Fruit fly (Drosophila melanogaster): ENCODE data around the gene mRpL38.

mRpL38 gene

DNA sequence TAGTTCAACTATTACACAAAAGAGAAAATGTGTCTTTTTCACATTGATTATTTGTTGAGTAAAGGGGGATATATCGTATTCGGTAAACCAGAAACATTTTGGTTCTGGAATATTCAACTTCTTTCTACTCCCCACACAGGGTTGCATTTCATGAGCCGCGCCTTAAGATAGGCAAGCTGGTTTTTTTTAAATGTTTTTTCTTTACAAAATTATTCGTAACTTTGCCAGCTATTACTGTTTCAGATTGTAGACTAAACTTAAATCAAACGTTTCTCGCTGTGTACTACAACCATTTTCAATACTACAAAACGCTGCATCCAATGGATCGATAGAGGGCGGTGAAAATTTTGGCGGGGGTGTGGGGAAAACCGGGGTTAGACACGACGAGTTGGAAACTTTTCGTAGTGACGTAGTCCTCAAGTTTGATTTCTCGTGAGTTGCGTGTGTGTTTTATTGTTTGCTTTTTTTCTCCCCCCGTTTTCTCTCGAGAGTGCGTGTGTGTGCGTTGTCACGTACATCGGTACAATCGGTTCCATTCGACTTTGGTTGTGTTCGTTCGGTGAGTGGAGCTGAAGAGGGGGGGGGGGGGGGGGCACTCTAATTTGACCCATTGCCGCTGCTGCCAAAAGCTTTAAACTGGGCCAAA is 12.5 kb upstream of the mRpL38 start (continued):
- TF ChIP-seq CG7556 (GFP tag; optimal IDR thresholded peaks at IDR 0.05) (peak; percentile 28), B-H1 (GFP tag; IDR thresholded peaks at IDR 0.05) (0 out of 3 replicates have a peak, but pooled peaks have one; percentile 33), jing (GFP tag; optimal IDR thresholded peaks at IDR 0.05) (no peak), tio (GFP tag; optimal IDR thresholded peaks at IDR 0.05) (peak; percentile 32), D19A (tag; optimal IDR thresholded peaks at IDR 0.05) (peak; percentile 25), CG12769 (tag; optimal IDR thresholded peaks at IDR 0.05) (peak; percentile 26), CoRest (tag; optimal IDR thresholded peaks at IDR 0.05) (peak; percentile 50), CG13424 (tag; optimal IDR thresholded peaks at IDR 0.05) (peak; percentile 51), slou (GFP tag; optimal IDR thresholded peaks at IDR 0.05) (no peak), Usf (GFP tag; optimal IDR thresholded peaks at IDR 0.05) (no peak), CG32532 (GFP tag; IDR thresholded peaks at IDR 0.05) (no peak), CG6175 (GFP tag; IDR thresholded peaks at IDR 0.05) (peak; percentile 32; the same call in 1 of the 3 replicates), CHES-1-like (GFP tag; optimal IDR thresholded peaks at IDR 0.05) (peak; percentile 10), Ets97D (GFP tag; optimal IDR thresholded peaks at IDR 0.05) (no peak), fd96Cb (tag; optimal IDR thresholded peaks at IDR 0.05) (peak; percentile 33), CG2116 (GFP tag; optimal IDR thresholded peaks at IDR 0.05) (peak; percentile 95), CG1529 (GFP tag; optimal IDR thresholded peaks at IDR 0.05) (peak; percentile 15), CG14710 (tag; optimal IDR thresholded peaks at IDR 0.05) (peak; percentile 11), Hand (GFP tag; optimal IDR thresholded peaks at IDR 0.05) (no peak), fd102C (GFP tag; optimal IDR thresholded peaks at IDR 0.05) (no peak), CG12659 (GFP tag; optimal IDR thresholded peaks at IDR 0.05) (peak; percentile 31), NK7.1 (GFP tag; optimal IDR thresholded peaks at IDR 0.05) (no peak), CG13775 (GFP tag; optimal IDR thresholded peaks at IDR 0.05) (no peak), CG4328 (GFP tag; optimal IDR thresholded peaks at IDR 0.05) (no peak), NfI (GFP tag; optimal IDR thresholded peaks at IDR 0.05) (peak; percentile 34), ttk (GFP tag; IDR thresholded peaks at IDR 0.05) (0 out of 2 replicates have a peak, but pooled peaks have one; percentile 18), CG1647 (GFP tag; optimal IDR thresholded peaks at IDR 0.05) (peak; percentile 3), Dip2 (GFP tag; IDR thresholded peaks at IDR 0.05) (no peak), Ptx1 (GFP tag; IDR thresholded peaks at IDR 0.05) (peak; percentile 32; the same call in 1 of the 2 replicates), bsh (GFP tag; optimal IDR thresholded peaks at IDR 0.05) (peak in 1 of 2 experiments; percentile 52), lola (GFP tag; optimal IDR thresholded peaks at IDR 0.05) (peak in 1 of 3 experiments; percentile 4), CG43689 (GFP tag; IDR thresholded peaks at IDR 0.05) (no peak), CrebB (tag; optimal IDR thresholded peaks at IDR 0.05) (no peak), schlank (tag; optimal IDR thresholded peaks at IDR 0.05) (no peak), E2f2 (GFP tag; IDR thresholded peaks at IDR 0.05) (peak; percentile 29; the same call in 1 of the 2 replicates), Lim3 (GFP tag; IDR thresholded peaks at IDR 0.05) (no peak), CG1603 (tag; optimal IDR thresholded peaks at IDR 0.05) (peak; percentile 1), ase (GFP tag; IDR thresholded peaks at IDR 0.05) (0 out of 3 replicates have a peak, but pooled peaks have one; percentile 11), unc-4 (GFP tag; IDR thresholded peaks at IDR 0.05; ENCODE audit: partially characterized antibody) (no peak), pita (GFP tag; optimal IDR thresholded peaks at IDR 0.05) (no peak), Fer1 (GFP tag; optimal IDR thresholded peaks at IDR 0.05) (peak; percentile 34), CG15269 (tag; optimal IDR thresholded peaks at IDR 0.05) (peak; percentile 14), odd (GFP tag; optimal IDR thresholded peaks at IDR 0.05) (no peak), hkb (optimal IDR thresholded peaks at IDR 0.05) (no peak), hkb (GFP tag; IDR thresholded peaks at IDR 0.05) (peak; percentile 19; the same call in 1 of the 2 replicates), zf30C (GFP tag; optimal IDR thresholded peaks at IDR 0.05) (peak; percentile 19), chif (GFP tag; optimal IDR thresholded peaks at IDR 0.05) (peak in 1 of 2 experiments; percentile 20), sna (GFP tag; IDR thresholded peaks at IDR 0.05; ENCODE audit: partially characterized antibody) (0 out of 2 replicates have a peak, but pooled peaks have one; percentile 24), sens (GFP tag) (peak; percentile 79)

All from whole organism, embryonic.